Worm (Caenorhabditis elegans) whole organism, midembryonic: ENCODE results near the gene ttbk-5.

ENCODE experiments used
- T22C8.4 ChIP-seq: fragments of 200-800 bp; sonication (Bioruptor generic); IDR thresholded peaks from 2 replicates; pipeline ENCODE4 v1.3.6; 2022; ENCODE audit warnings: missing genetic modification characterization, missing compliant biosample characterization
- cog-1 ChIP-seq: sonication (generic microtip); optimal IDR thresholded peaks from 2 replicates; lab custom pipeline; 2016; ENCODE audit warnings: missing genetic modification characterization, missing compliant biosample characterization
- flt-1 ChIP-seq: fragments of 200-800 bp; sonication (Bioruptor generic); IDR thresholded peaks from 2 replicates; pipeline ENCODE4 v1.3.6; 2022; ENCODE audit warnings: missing genetic modification characterization, missing compliant biosample characterization
- klf-2 ChIP-seq: fragments of 200-800 bp; sonication (Bioruptor generic); conservative IDR thresholded peaks from 2 replicates; pipeline ENCODE4 v1.3.6; 2022; ENCODE audit warnings: missing genetic modification reagents, missing genetic modification characterization, missing compliant biosample characterization
- med-1 ChIP-seq: sonication (generic microtip); optimal IDR thresholded peaks from 2 replicates; lab custom pipeline; 2017; ENCODE audit warnings: missing genetic modification characterization, mild to moderate bottlenecking, missing compliant biosample characterization, antibody characterized with exemption, missing genetic modification reagents; ENCODE audit not compliant: insufficient read depth
- ref-1 ChIP-seq: fragments of 200-800 bp; sonication (Bioruptor generic); conservative IDR thresholded peaks from 2 replicates; pipeline ENCODE4 v1.3.6; 2022; ENCODE audit warnings: missing genetic modification reagents, missing genetic modification characterization, missing compliant biosample characterization
- tab-1 ChIP-seq: fragments of 200-800 bp; sonication (Bioruptor generic); IDR thresholded peaks from 2 replicates; pipeline ENCODE4 v1.3.6; 2022; ENCODE audit warnings: missing genetic modification characterization, missing compliant biosample characterization
- ztf-23 ChIP-seq: fragments of 200-800 bp; sonication (Bioruptor generic); IDR thresholded peaks from 2 replicates; pipeline ENCODE4 v1.3.6; 2022; ENCODE audit warnings: missing genetic modification reagents, missing genetic modification characterization, missing compliant biosample characterization
- ztf-29 ChIP-seq: fragments of 200-800 bp; sonication (Bioruptor generic); IDR thresholded peaks from 2 replicates; pipeline ENCODE4 v1.3.6; 2022; ENCODE audit warnings: missing genetic modification reagents, missing genetic modification characterization, missing compliant biosample characterization

The ttbk-5 gene

ce11 chrIV:10111441-10111840 lies 21.0 kb downstream of the ttbk-5 start, which contains the start of gene spch-1:
Gene spch-1, minus strand, starts transcription at chrIV:10111541.
- TF ChIP-seq flt-1 (GFP tag; lab: Robert Waterston, UW), result no peak
- TF ChIP-seq tab-1, result no peak
- no peak for TF ChIP-seq ref-1 (GFP tag; lab: Robert Waterston, UW)
- TF ChIP-seq klf-2 (GFP tag; lab: Robert Waterston, UW), result no peak
- no peak for TF ChIP-seq cog-1 (tag; lab: Kevin White, UChicago)
- TF ChIP-seq ztf-23 (GFP tag; lab: Robert Waterston, UW), result no peak
- TF ChIP-seq ztf-29 (GFP tag; lab: Robert Waterston, UW), result no peak
- TF ChIP-seq med-1 (GFP tag; lab: Kevin White, UChicago), result no peak
- no peak for TF ChIP-seq T22C8.4 (GFP tag; lab: Robert Waterston, UW)

ce11 chrIV:10112570-10112969 lies 22.1 kb downstream of the ttbk-5 start, which contains the start of gene nsph-3.2:
Gene nsph-3.2, plus strand, starts transcription at chrIV:10112870.
- TF ChIP-seq med-1 (GFP tag; lab: Kevin White, UChicago), result no peak
- TF ChIP-seq ref-1 (GFP tag; lab: Robert Waterston, UW), result no peak
- no peak for TF ChIP-seq tab-1
- TF ChIP-seq ztf-23 (GFP tag; lab: Robert Waterston, UW), result no peak
- no peak for TF ChIP-seq ztf-29 (GFP tag; lab: Robert Waterston, UW)
- no peak for TF ChIP-seq T22C8.4 (GFP tag; lab: Robert Waterston, UW)
- no peak for TF ChIP-seq flt-1 (GFP tag; lab: Robert Waterston, UW)
- no peak for TF ChIP-seq klf-2 (GFP tag; lab: Robert Waterston, UW)
- no peak for TF ChIP-seq cog-1 (tag; lab: Kevin White, UChicago)

ce11 chrIV:10115142-10115541 lies 24.7 kb downstream of the ttbk-5 start, which contains the start of gene C04G2.10:
Gene C04G2.10, plus strand, starts transcription at chrIV:10115442.
- TF ChIP-seq klf-2 (GFP tag; lab: Robert Waterston, UW), result no peak
- no peak for TF ChIP-seq ztf-23 (GFP tag; lab: Robert Waterston, UW)
- no peak for TF ChIP-seq T22C8.4 (GFP tag; lab: Robert Waterston, UW)
- no peak for TF ChIP-seq flt-1 (GFP tag; lab: Robert Waterston, UW)
- TF ChIP-seq ref-1 (GFP tag; lab: Robert Waterston, UW), result no peak
- no peak for TF ChIP-seq tab-1
- no peak for TF ChIP-seq ztf-29 (GFP tag; lab: Robert Waterston, UW)
- no peak for TF ChIP-seq med-1 (GFP tag; lab: Kevin White, UChicago)
- TF ChIP-seq cog-1 (tag; lab: Kevin White, UChicago), result no peak

ce11 chrIV:10116765-10117164 lies 26.3 kb downstream of the ttbk-5 start:
- TF ChIP-seq cog-1 (tag; lab: Kevin White, UChicago) (no peak), T22C8.4 (GFP tag; lab: Robert Waterston, UW) (no peak), ref-1 (GFP tag; lab: Robert Waterston, UW) (no peak), tab-1 (no peak), med-1 (GFP tag; lab: Kevin White, UChicago) (no peak), klf-2 (GFP tag; lab: Robert Waterston, UW) (no peak), ztf-29 (GFP tag; lab: Robert Waterston, UW) (no peak), flt-1 (GFP tag; lab: Robert Waterston, UW) (no peak), ztf-23 (GFP tag; lab: Robert Waterston, UW) (no peak)

- no peak for TF ChIP-seq med-1 (GFP tag; lab: Kevin White, UChicago)
- TF ChIP-seq flt-1 (GFP tag; lab: Robert Waterston, UW), result no peak
- no peak for TF ChIP-seq ztf-29 (GFP tag; lab: Robert Waterston, UW)
- TF ChIP-seq ztf-23 (GFP tag; lab: Robert Waterston, UW), result no peak
- no peak for TF ChIP-seq T22C8.4 (GFP tag; lab: Robert Waterston, UW)
- no peak for TF ChIP-seq tab-1
- no peak for TF ChIP-seq cog-1 (tag; lab: Kevin White, UChicago)
- no peak for TF ChIP-seq ref-1 (GFP tag; lab: Robert Waterston, UW)
- TF ChIP-seq klf-2 (GFP tag; lab: Robert Waterston, UW), result no peak
Observed at ce11 chrIV:10122205-10122604, 31.7 kb downstream of the ttbk-5 start, which contains the start of gene irld-21. Gene irld-21, minus strand, starts transcription at chrIV:10122305.

- TF ChIP-seq klf-2 (GFP tag; lab: Robert Waterston, UW) (no peak), T22C8.4 (GFP tag; lab: Robert Waterston, UW) (no peak), flt-1 (GFP tag; lab: Robert Waterston, UW) (no peak), tab-1 (no peak), med-1 (GFP tag; lab: Kevin White, UChicago) (no peak), ztf-23 (GFP tag; lab: Robert Waterston, UW) (no peak), ref-1 (GFP tag; lab: Robert Waterston, UW) (no peak), cog-1 (tag; lab: Kevin White, UChicago) (no peak)
Observed at ce11 chrIV:10126544-10126943, 36.1 kb downstream of the ttbk-5 start, which contains the start of gene ctf-18. Gene ctf-18, minus strand, starts transcription at chrIV:10126644.

- TF ChIP-seq flt-1 (GFP tag; lab: Robert Waterston, UW) (no peak), ztf-23 (GFP tag; lab: Robert Waterston, UW) (no peak), ref-1 (GFP tag; lab: Robert Waterston, UW) (no peak), klf-2 (GFP tag; lab: Robert Waterston, UW) (no peak), cog-1 (tag; lab: Kevin White, UChicago) (no peak), T22C8.4 (GFP tag; lab: Robert Waterston, UW) (no peak), tab-1 (no peak), ztf-29 (GFP tag; lab: Robert Waterston, UW) (no peak), med-1 (GFP tag; lab: Kevin White, UChicago) (no peak)
Observed at ce11 chrIV:10128446-10128845, 38.0 kb downstream of the ttbk-5 start.

ce11 chrIV:10128906-10129386 lies 38.5 kb downstream of the ttbk-5 start, which contains the start of the genes gtbp-1 and K08F4.3:
Gene gtbp-1, minus strand, starts transcription at chrIV:10128956.
Gene K08F4.3, plus strand, starts transcription at chrIV:10129257.
- TF ChIP-seq ztf-23 (GFP tag; lab: Robert Waterston, UW), result peak; percentile 50; the same call in 1 of the 2 replicates
- TF ChIP-seq klf-2 (GFP tag; lab: Robert Waterston, UW), result no peak
- no peak for TF ChIP-seq ref-1 (GFP tag; lab: Robert Waterston, UW)

- TF ChIP-seq ztf-29 (GFP tag; lab: Robert Waterston, UW), result no peak
- TF ChIP-seq ztf-23 (GFP tag; lab: Robert Waterston, UW), result no peak
- no peak for TF ChIP-seq T22C8.4 (GFP tag; lab: Robert Waterston, UW)
- TF ChIP-seq cog-1 (tag; lab: Kevin White, UChicago), result no peak
Observed at ce11 chrIV:10129957-10130356, 39.5 kb downstream of the ttbk-5 start, which contains the start of gene glt-3. Gene glt-3, plus strand, starts transcription at chrIV:10130257.
